Worm (Caenorhabditis elegans): ENCODE results near the gene T13C5.10.

T13C5.10 gene

DNA sequence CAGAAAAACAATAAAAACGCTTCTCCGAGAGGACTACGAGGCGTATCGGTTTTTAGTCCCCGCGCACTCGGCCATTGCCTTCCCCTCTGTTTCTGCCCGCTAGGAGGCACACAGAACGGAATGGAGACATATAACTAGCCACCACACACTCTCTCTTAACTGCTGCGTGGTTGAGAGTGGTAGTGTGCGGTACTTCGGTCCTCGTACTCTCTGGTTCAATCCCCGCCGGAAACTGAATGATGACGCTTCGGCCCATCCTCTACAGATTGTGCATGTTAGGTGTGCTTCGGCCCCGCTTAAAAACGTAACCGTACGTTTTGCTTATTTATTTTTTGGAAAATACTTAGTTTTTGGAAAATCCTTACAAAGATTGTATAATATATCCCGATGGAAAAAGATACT lies 19.7 kb downstream of the T13C5.10 start, which contains the start of gene T13C5.6 (continued):
- TF ChIP-seq die-1 (tag; optimal IDR thresholded peaks at IDR 0.05) (peak; percentile 88), nhr-27 (tag; optimal IDR thresholded peaks at IDR 0.05) (peak; percentile 91), repo-1 (tag; optimal IDR thresholded peaks at IDR 0.05) (peak; percentile 93), ekl-4 (GFP tag; IDR thresholded peaks at IDR 0.05) (peak; percentile 87), Y53G8AR.9 (GFP tag; conservative IDR thresholded peaks at IDR 0.05) (peak; percentile 72; the same call in 1 of the 2 replicates), madf-3 (GFP tag; IDR thresholded peaks at IDR 0.05) (no peak), zfh-2 (GFP tag; conservative IDR thresholded peaks at IDR 0.05) (peak; percentile 89), K12H6.12 (tag; optimal IDR thresholded peaks at IDR 0.05) (peak; percentile 95), ama-1 (optimal IDR thresholded peaks at IDR 0.05) (no peak), ama-1 (GFP tag; optimal IDR thresholded peaks at IDR 0.05) (peak in 1 of 2 experiments; percentile 85), ceh-27 (GFP tag; optimal IDR thresholded peaks at IDR 0.05) (peak; percentile 97), K11D2.4 (GFP tag; IDR thresholded peaks at IDR 0.05) (peak; percentile 75; the same call in 1 of the 2 replicates), nhr-90 (tag; optimal IDR thresholded peaks at IDR 0.05) (peak; percentile 91), mcd-1 (GFP tag; IDR thresholded peaks at IDR 0.05) (peak; percentile 74), snpc-3.4 (tag; optimal IDR thresholded peaks at IDR 0.05) (peak; percentile 58), dox-1 (GFP tag; IDR thresholded peaks at IDR 0.05) (peak; percentile 93), lsl-1 (GFP tag; optimal IDR thresholded peaks at IDR 0.05) (peak; percentile 22), Y56A3A.18 (GFP tag; IDR thresholded peaks at IDR 0.05) (peak; percentile 91), T07F8.4 (tag; optimal IDR thresholded peaks at IDR 0.05) (peak; percentile 83), cebp-1 (GFP tag; IDR thresholded peaks at IDR 0.05) (peak; percentile 74), cebp-1 (tag; optimal IDR thresholded peaks at IDR 0.05) (peak; percentile 91), snpc-1.1 (tag; optimal IDR thresholded peaks at IDR 0.05; ENCODE audit: insufficient read depth) (no peak), lir-1 (GFP tag; conservative IDR thresholded peaks at IDR 0.05) (peak; percentile 81), tbp1 (GFP tag; optimal IDR thresholded peaks at IDR 0.05) (peak; percentile 92), aptf-3 (GFP tag; IDR thresholded peaks at IDR 0.05) (peak; percentile 66; the same call in 1 of the 2 replicates), unc-62 (GFP tag; optimal IDR thresholded peaks at IDR 0.05) (no peak), rpc-1 (optimal IDR thresholded peaks at IDR 0.05) (peak; percentile 91), rpc-1 (tag; optimal IDR thresholded peaks at IDR 0.05) (peak; percentile 70), efl-1 (GFP tag; optimal IDR thresholded peaks at IDR 0.05) (no peak), hmg-20 (GFP tag; IDR thresholded peaks at IDR 0.05) (peak; percentile 85), mel-28 (tag; optimal IDR thresholded peaks at IDR 0.05; ENCODE audit: borderline replicate concordance) (peak; percentile 70), atf-7 (tag; optimal IDR thresholded peaks at IDR 0.05) (peak; percentile 87), F37B4.10 (GFP tag; IDR thresholded peaks at IDR 0.05) (0 out of 2 replicates have a peak, but pooled peaks have one; percentile 66), nfya-2 (GFP tag; IDR thresholded peaks at IDR 0.05) (0 out of 2 replicates have a peak, but pooled peaks have one; percentile 37), snpc-4 (GFP tag; optimal IDR thresholded peaks at IDR 0.05) (no peak), snpc-4 (tag; optimal IDR thresholded peaks at IDR 0.05) (peak in 2 of 4 experiments; percentile 71 to 81), hrde-1 (tag; optimal IDR thresholded peaks at IDR 0.05; ENCODE audit: borderline replicate concordance) (peak; percentile 76), ztf-6 (GFP tag; IDR thresholded peaks at IDR 0.05) (0 out of 2 replicates have a peak, but pooled peaks have one; percentile 58), rec-8 (tag; optimal IDR thresholded peaks at IDR 0.05) (peak; percentile 78 to 93), unc-130 (GFP tag; optimal IDR thresholded peaks at IDR 0.05) (peak; percentile 76), ZK185.1 (tag; optimal IDR thresholded peaks at IDR 0.05; ENCODE audit: poor library complexity, severe bottlenecking) (peak; percentile 97), mxl-1 (tag; optimal IDR thresholded peaks at IDR 0.05) (peak; percentile 68), madf-6 (GFP tag; IDR thresholded peaks at IDR 0.05) (peak; percentile 55; the same call in 1 of the 2 replicates), fkh-3 (tag; optimal IDR thresholded peaks at IDR 0.05) (peak; percentile 76), rcor-1 (GFP tag; IDR thresholded peaks at IDR 0.05) (peak; percentile 89), let-526 (GFP tag; IDR thresholded peaks at IDR 0.05) (peak; percentile 87; the same call in 1 of the 2 replicates), tbx-9 (tag; optimal IDR thresholded peaks at IDR 0.05; ENCODE audit: borderline replicate concordance) (peak; percentile 74), sea-2 (GFP tag; IDR thresholded peaks at IDR 0.05) (no peak), ztf-26 (tag; optimal IDR thresholded peaks at IDR 0.05) (peak; percentile 80)

Measured in whole organism, young adult.